Worm (Caenorhabditis elegans) whole organism, L4 larva: ENCODE data around the gene mmcm-1.

Experiments
- R02D3.7 ChIP-seq: fragments of 150-350 bp; sonication (generic microtip); optimal IDR thresholded peaks from 3 replicates; lab custom pipeline; 2014; ENCODE audit warnings: missing biosample characterization, missing genetic modification characterization
- ceh-82 ChIP-seq: sonication (generic microtip); optimal IDR thresholded peaks from 2 replicates; lab custom pipeline; 2017; ENCODE audit warnings: missing biosample characterization, missing genetic modification characterization
- lin-15B ChIP-seq: fragments of 150-350 bp; sonication (generic microtip); optimal IDR thresholded peaks from 3 replicates; lab custom pipeline; 2014; ENCODE audit warnings: missing biosample characterization, missing genetic modification characterization

DNA sequence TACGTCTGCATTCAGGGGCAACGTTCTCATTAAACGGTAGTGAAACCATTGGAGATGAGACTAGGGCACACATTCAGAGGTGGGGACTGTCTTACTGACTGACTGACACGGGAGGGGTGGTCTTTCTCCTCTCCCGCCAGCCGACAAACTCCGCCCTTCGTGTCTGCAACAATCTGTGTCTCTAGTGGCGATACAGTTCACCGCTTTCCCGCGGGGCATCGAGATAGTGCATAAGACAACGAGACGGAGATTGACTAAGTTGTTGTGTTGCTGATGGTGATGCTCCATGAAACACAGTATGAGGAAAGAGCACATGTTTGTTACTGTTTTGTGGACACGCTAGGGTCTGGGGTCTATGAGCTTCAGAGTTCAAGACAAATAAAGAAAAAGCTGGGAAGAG is 34.1 kb downstream of the mmcm-1 start:
- TF ChIP-seq ceh-82 (no peak), lin-15B (tag; lab: Kevin White, UChicago) (no peak), R02D3.7 (tag; lab: Kevin White, UChicago) (no peak)
